Worm (Caenorhabditis elegans): ENCODE results near the gene R09D1.14.

The R09D1.14 gene

ce11 chrII:9485081-9485730 lies 25.8 kb upstream of the R09D1.14 start:
- TF ChIP-seq madf-6 (GFP tag; IDR thresholded peaks at IDR 0.05) (no peak), unc-130 (GFP tag; optimal IDR thresholded peaks at IDR 0.05) (no peak), madf-3 (GFP tag; IDR thresholded peaks at IDR 0.05) (no peak), F49E8.2 (tag; optimal IDR thresholded peaks at IDR 0.05; ENCODE audit: insufficient read depth) (no peak), sea-2 (GFP tag; IDR thresholded peaks at IDR 0.05) (no peak), hrde-1 (tag; optimal IDR thresholded peaks at IDR 0.05; ENCODE audit: borderline replicate concordance) (no peak), K12H6.12 (tag; optimal IDR thresholded peaks at IDR 0.05) (no peak), nfya-2 (GFP tag; IDR thresholded peaks at IDR 0.05) (no peak), let-526 (GFP tag; IDR thresholded peaks at IDR 0.05) (no peak)

- no peak for TF ChIP-seq hsf-1 (GFP tag; IDR thresholded peaks at IDR 0.05)
- no peak for TF ChIP-seq attf-6 (GFP tag; IDR thresholded peaks at IDR 0.05)
- no peak for TF ChIP-seq Y56A3A.18 (GFP tag; IDR thresholded peaks at IDR 0.05)
- no peak for TF ChIP-seq ztf-18 (tag; optimal IDR thresholded peaks at IDR 0.05)
- TF ChIP-seq B0336.3 (GFP tag; IDR thresholded peaks at IDR 0.05): no peak
- TF ChIP-seq rec-8 (tag; optimal IDR thresholded peaks at IDR 0.05): no peak
- no peak for TF ChIP-seq F39B2.1 (GFP tag; IDR thresholded peaks at IDR 0.05)
- no peak for TF ChIP-seq nhr-179 (tag; optimal IDR thresholded peaks at IDR 0.05)
- no peak for TF ChIP-seq lsl-1 (GFP tag; optimal IDR thresholded peaks at IDR 0.05)
- no peak for TF ChIP-seq xnd-1 (tag; optimal IDR thresholded peaks at IDR 0.05)
These were observed 24.0 kb upstream of the R09D1.14 start for ce11 chrII:9483342-9483741.

ce11 chrII:9482529-9482928 lies 23.2 kb upstream of the R09D1.14 start:
- TF ChIP-seq repo-1 (tag; optimal IDR thresholded peaks at IDR 0.05): no peak
- TF ChIP-seq nhr-80 (tag; optimal IDR thresholded peaks at IDR 0.05): peak; percentile 16
- peak; percentile 29 for TF ChIP-seq atf-7 (tag; optimal IDR thresholded peaks at IDR 0.05)

- no peak for TF ChIP-seq lsl-1 (GFP tag; optimal IDR thresholded peaks at IDR 0.05)
- TF ChIP-seq nhr-80 (tag; optimal IDR thresholded peaks at IDR 0.05): no peak
- TF ChIP-seq B0035.1 (tag; optimal IDR thresholded peaks at IDR 0.05): no peak
- TF ChIP-seq efl-1 (GFP tag; optimal IDR thresholded peaks at IDR 0.05): no peak
- no peak for TF ChIP-seq bed-2 (GFP tag; IDR thresholded peaks at IDR 0.05)
- TF ChIP-seq Y67H2A.10 (GFP tag; conservative IDR thresholded peaks at IDR 0.05): no peak
- no peak for TF ChIP-seq egl-44 (GFP tag; IDR thresholded peaks at IDR 0.05)
- TF ChIP-seq nhr-90 (tag; optimal IDR thresholded peaks at IDR 0.05): no peak
- no peak for TF ChIP-seq lir-1 (GFP tag; conservative IDR thresholded peaks at IDR 0.05)
- no peak for TF ChIP-seq repo-1 (tag; optimal IDR thresholded peaks at IDR 0.05)
- no peak for TF ChIP-seq dox-1 (GFP tag; IDR thresholded peaks at IDR 0.05)
- TF ChIP-seq F22D6.2 (tag; optimal IDR thresholded peaks at IDR 0.05): no peak
- no peak for TF ChIP-seq Y79H2A.3 (GFP tag; conservative IDR thresholded peaks at IDR 0.05)
These were observed 22.1 kb upstream of the R09D1.14 start for ce11 chrII:9481427-9481826.

ce11 chrII:9480006-9480405 lies 20.6 kb upstream of the R09D1.14 start, which contains the start of gene T19H5.7:
T19H5.7 (minus strand) TSS chrII:9480106.
- TF ChIP-seq nhr-27 (tag; optimal IDR thresholded peaks at IDR 0.05) (no peak), lag-1 (GFP tag; IDR thresholded peaks at IDR 0.05) (no peak), ceh-27 (GFP tag; optimal IDR thresholded peaks at IDR 0.05) (no peak), egl-44 (GFP tag; IDR thresholded peaks at IDR 0.05) (no peak), dpff-1 (tag; optimal IDR thresholded peaks at IDR 0.05) (no peak), K11D2.4 (GFP tag; IDR thresholded peaks at IDR 0.05) (no peak), F57A8.1 (GFP tag; optimal IDR thresholded peaks at IDR 0.05) (no peak), hmg-20 (GFP tag; IDR thresholded peaks at IDR 0.05) (no peak), C17E4.6 (GFP tag; IDR thresholded peaks at IDR 0.05) (no peak), hlh-26 (GFP tag; conservative IDR thresholded peaks at IDR 0.05) (no peak), hrde-1 (tag; optimal IDR thresholded peaks at IDR 0.05; ENCODE audit: borderline replicate concordance) (no peak), egrh-3 (GFP tag; IDR thresholded peaks at IDR 0.05) (no peak), madf-8 (GFP tag; conservative IDR thresholded peaks at IDR 0.05) (no peak), ceh-79 (tag; optimal IDR thresholded peaks at IDR 0.05) (no peak)

Measured in whole organism, young adult.